Worm (Caenorhabditis elegans): Measurements from ENCODE around the gene Y49E10.27.
A peak's percentile ranks its signal among the peaks of the same experiment; 100 is the strongest.

Gene Y49E10.27

ce11 chrIII:12443880-12444279 lies 9.7 kb downstream of the Y49E10.27 start:
- peak; percentile 64 for TF ChIP-seq nfya-1 (tag; optimal IDR thresholded peaks at IDR 0.05)
- TF ChIP-seq nhr-232 (tag; optimal IDR thresholded peaks at IDR 0.05): no peak

- no peak for TF ChIP-seq ama-1 (optimal IDR thresholded peaks at IDR 0.05)
- TF ChIP-seq C08G9.2 (tag; optimal IDR thresholded peaks at IDR 0.05): no peak
- no peak for TF ChIP-seq sox-4 (tag; optimal IDR thresholded peaks at IDR 0.05)
- TF ChIP-seq pha-4 (tag; optimal IDR thresholded peaks at IDR 0.05): no peak
- no peak for TF ChIP-seq hlh-30 (tag; optimal IDR thresholded peaks at IDR 0.05; ENCODE audit: insufficient read depth)
- no peak for TF ChIP-seq tbx-2 (tag; optimal IDR thresholded peaks at IDR 0.05)
- no peak for TF ChIP-seq gmeb-2 (tag; optimal IDR thresholded peaks at IDR 0.05)
- TF ChIP-seq ceh-6 (GFP tag; optimal IDR thresholded peaks at IDR 0.05): no peak
- no peak for TF ChIP-seq rnt-1 (tag; optimal IDR thresholded peaks at IDR 0.05)
- no peak for TF ChIP-seq sdc-2 (tag; optimal IDR thresholded peaks at IDR 0.05)
- no peak for TF ChIP-seq pqm-1 (tag; optimal IDR thresholded peaks at IDR 0.05)
- TF ChIP-seq odd-2 (tag; optimal IDR thresholded peaks at IDR 0.05): no peak
These were observed 11.0 kb downstream of the Y49E10.27 start for ce11 chrIII:12445223-12445622.

DNA sequence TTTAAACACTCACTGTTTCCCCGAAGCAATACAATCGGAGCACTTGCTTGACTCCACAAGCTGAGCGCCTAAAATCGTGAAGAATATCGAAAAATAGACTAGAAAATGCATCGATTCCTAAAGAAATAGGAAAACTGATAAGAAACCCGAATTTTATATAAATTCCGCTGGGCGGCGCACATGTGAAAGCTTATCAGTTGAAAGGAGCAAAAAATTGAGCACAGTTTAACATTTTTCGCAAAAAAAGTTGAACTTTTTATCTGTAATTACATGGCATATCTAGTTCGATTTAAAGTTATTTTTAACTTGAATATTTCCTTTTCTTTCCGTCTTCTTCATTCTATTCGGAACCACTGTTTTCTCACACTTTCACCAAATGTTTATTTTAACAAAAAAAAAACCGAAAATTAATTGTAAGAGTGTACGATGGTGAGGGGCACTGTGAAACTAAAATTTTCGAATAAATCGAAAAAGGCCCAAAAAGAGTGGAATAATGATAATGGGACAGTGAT lies 11.8 kb downstream of the Y49E10.27 start, which contains the start of gene Y49E10.18:
Gene Y49E10.18, minus strand, starts transcription at position 116 of the 512 bp plus-strand sequence.
- no peak for TF ChIP-seq ttx-3 (tag; optimal IDR thresholded peaks at IDR 0.05)
- no peak for TF ChIP-seq ceh-19 (GFP tag; optimal IDR thresholded peaks at IDR 0.05)
- TF ChIP-seq sdc-2 (tag; optimal IDR thresholded peaks at IDR 0.05): no peak
- TF ChIP-seq npax-4 (tag; optimal IDR thresholded peaks at IDR 0.05): no peak
- no peak for TF ChIP-seq gmeb-2 (tag; optimal IDR thresholded peaks at IDR 0.05)
- TF ChIP-seq tbx-7 (tag; optimal IDR thresholded peaks at IDR 0.05): no peak
- no peak for TF ChIP-seq che-1 (tag; optimal IDR thresholded peaks at IDR 0.05)
- no peak for TF ChIP-seq nhr-11 (tag; optimal IDR thresholded peaks at IDR 0.05)
- TF ChIP-seq ceh-30 (tag; optimal IDR thresholded peaks at IDR 0.05): no peak
- TF ChIP-seq hlh-13 (GFP tag; optimal IDR thresholded peaks at IDR 0.05): no peak
- no peak for TF ChIP-seq ceh-2 (tag; optimal IDR thresholded peaks at IDR 0.05)
- TF ChIP-seq lin-11 (tag; optimal IDR thresholded peaks at IDR 0.05): no peak
- TF ChIP-seq nfya-1 (tag; optimal IDR thresholded peaks at IDR 0.05): no peak
- no peak for TF ChIP-seq Y22D7AL.16 (tag; optimal IDR thresholded peaks at IDR 0.05)
- TF ChIP-seq hlh-15 (tag; optimal IDR thresholded peaks at IDR 0.05): no peak
- no peak for TF ChIP-seq ceh-45 (GFP tag; IDR thresholded peaks at IDR 0.05)
- TF ChIP-seq pros-1 (tag; optimal IDR thresholded peaks at IDR 0.05): no peak
- no peak for TF ChIP-seq sox-4 (tag; optimal IDR thresholded peaks at IDR 0.05)
- TF ChIP-seq rnt-1 (tag; optimal IDR thresholded peaks at IDR 0.05): no peak

DNA sequence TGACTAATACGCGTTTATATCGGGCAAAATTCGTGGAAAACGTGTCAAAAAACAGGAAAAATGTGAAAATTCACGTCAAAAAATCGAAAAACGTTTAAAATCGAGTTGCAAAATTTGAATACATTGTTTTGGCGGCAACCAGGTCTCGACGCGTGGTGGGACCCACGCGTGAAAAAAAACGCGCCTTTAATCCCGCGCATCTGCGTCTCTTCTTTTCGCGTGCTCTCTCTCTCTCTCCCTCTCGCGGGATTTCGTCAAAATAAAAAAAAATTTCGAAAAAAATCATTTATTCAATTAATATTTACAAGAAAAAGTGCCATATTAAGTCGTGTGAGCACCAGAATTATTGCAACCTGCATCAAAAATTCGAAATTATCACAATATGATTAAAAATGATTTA lies 19.1 kb downstream of the Y49E10.27 start, which contains the start of gene ani-1:
Gene ani-1, minus strand, starts transcription at position 61 of the 400 bp plus-strand sequence.
- peak; percentile 38 for TF ChIP-seq nfya-1 (tag; optimal IDR thresholded peaks at IDR 0.05)
- peak; percentile 2 for TF ChIP-seq unc-42 (tag; optimal IDR thresholded peaks at IDR 0.05)
- peak; percentile 32 for TF ChIP-seq hlh-30 (tag; optimal IDR thresholded peaks at IDR 0.05; ENCODE audit: insufficient read depth)
- peak; percentile 42 for TF ChIP-seq ceh-31 (tag; optimal IDR thresholded peaks at IDR 0.05)
- no peak for TF ChIP-seq tbx-7 (tag; optimal IDR thresholded peaks at IDR 0.05)
- peak; percentile 3 for TF ChIP-seq unc-55 (GFP tag; optimal IDR thresholded peaks at IDR 0.05)
- no peak for TF ChIP-seq nhr-11 (tag; optimal IDR thresholded peaks at IDR 0.05)

DNA sequence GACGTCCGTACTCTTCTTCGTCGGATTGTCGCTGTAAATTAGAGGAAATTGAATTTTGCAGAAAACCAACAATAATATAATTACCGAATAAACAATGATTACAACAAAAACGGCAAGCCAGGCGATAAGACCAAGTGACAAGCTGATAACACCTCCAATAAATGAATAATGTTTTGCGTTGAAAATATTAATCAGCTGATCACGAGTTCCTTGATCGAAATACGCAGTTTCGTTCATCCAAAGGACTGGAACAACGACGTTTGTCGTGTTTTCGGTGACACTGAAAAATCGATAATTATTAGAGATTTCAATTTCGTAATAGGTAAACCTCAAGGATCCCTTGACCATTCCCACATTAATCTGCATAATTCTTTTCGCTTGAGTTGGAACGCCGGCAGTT lies 19.6 kb downstream of the Y49E10.27 start:
- peak; percentile 43 for TF ChIP-seq elt-2 (tag; optimal IDR thresholded peaks at IDR 0.05)
- no peak for TF ChIP-seq fax-1 (tag; optimal IDR thresholded peaks at IDR 0.05)
